Worm (Caenorhabditis elegans) whole organism, L1 larva: ENCODE measurements around the gene sid-3.

Source experiments
- C34B4.2 ChIP-seq: sonication (generic microtip); optimal IDR thresholded peaks from 2 replicates; lab custom pipeline; 2017; ENCODE audit warnings: mild to moderate bottlenecking, missing genetic modification characterization, missing compliant biosample characterization
- F16B12.6 ChIP-seq: fragments of 150-350 bp; optimal IDR thresholded peaks from 2 replicates; lab custom pipeline; 2014; ENCODE audit warnings: missing biosample characterization, missing genetic modification characterization
- aha-1 ChIP-seq: fragments of 150-350 bp; optimal IDR thresholded peaks from 2 replicates; lab custom pipeline; 2014; ENCODE audit warnings: missing biosample characterization, missing genetic modification characterization
- aly-2 ChIP-seq: fragments of 150-350 bp; optimal IDR thresholded peaks from 2 replicates; lab custom pipeline; 2014; ENCODE audit warnings: missing biosample characterization, missing genetic modification characterization
- ama-1 ChIP-seq: fragments of 150-350 bp; optimal IDR thresholded peaks from 2 replicates; lab custom pipeline; 2014
- ceh-8 ChIP-seq: fragments of 200-800 bp; sonication (Bioruptor generic); optimal IDR thresholded peaks from 2 replicates; lab custom pipeline; 2018; ENCODE audit warnings: mild to moderate bottlenecking, missing genetic modification characterization, moderate library complexity, missing compliant biosample characterization
- ceh-82 ChIP-seq, 3 experiments: fragments of 150-350 bp in 1 of 3; sonication (generic microtip) in 2 of 3; optimal IDR thresholded peaks; 2 replicates each; lab custom pipeline; 2014 to 2017; ENCODE audit warnings: missing biosample characterization in 3 of 3, missing genetic modification characterization in 3 of 3
- dpl-1 ChIP-seq, 3 experiments: fragments of 150-350 bp in 2 of 3; sonication (generic microtip) in 1 of 3; optimal IDR thresholded peaks; 2 replicates each; lab custom pipeline; 2014 to 2017; ENCODE audit warnings: missing biosample characterization in 3 of 3, missing genetic modification characterization in 3 of 3, missing genetic modification reagents in 3 of 3
- dsc-1 ChIP-seq: sonication (generic microtip); optimal IDR thresholded peaks from 2 replicates; lab custom pipeline; 2016; ENCODE audit warnings: mild to moderate bottlenecking, missing genetic modification characterization, missing compliant biosample characterization
- efl-1 ChIP-seq, 4 experiments: fragments of 150-350 bp; optimal IDR thresholded peaks in 3 of 4; peaks in 1 of 4; 1 replicate in 1 of 4; 2 replicates in 3 of 4; lab custom pipeline; 2014; ENCODE audit warnings: missing biosample characterization in 2 of 4, missing genetic modification characterization in 2 of 4, missing genetic modification reagents in 2 of 4
- efl-3 ChIP-seq: fragments of 200-800 bp; sonication (Bioruptor generic); optimal IDR thresholded peaks from 2 replicates; lab custom pipeline; 2018; ENCODE audit warnings: mild to moderate bottlenecking, missing genetic modification characterization, missing compliant biosample characterization
- egl-27 ChIP-seq, 2 experiments: fragments of 150-350 bp in 1 of 2; sonication (generic microtip); optimal IDR thresholded peaks; 3 replicates each; lab custom pipeline; 2017 to 2018; ENCODE audit warnings: missing biosample characterization in 2 of 2, missing genetic modification characterization in 2 of 2, missing genetic modification reagents in 2 of 2
- elt-2 ChIP-seq: sonication (generic microtip); optimal IDR thresholded peaks from 2 replicates; lab custom pipeline; 2016; ENCODE audit warnings: missing genetic modification characterization, mild to moderate bottlenecking, inconsistent platforms, missing compliant biosample characterization, missing genetic modification reagents
- fkh-8 ChIP-seq: sonication (generic microtip); optimal IDR thresholded peaks from 2 replicates; lab custom pipeline; 2016; ENCODE audit warnings: mild to moderate bottlenecking, missing genetic modification characterization, missing compliant biosample characterization
- grh-1 ChIP-seq: fragments of 200-800 bp; sonication (Bioruptor generic); IDR thresholded peaks from 2 replicates; pipeline ENCODE4 v1.3.6; 2022; ENCODE audit warnings: missing genetic modification reagents, missing genetic modification characterization, missing compliant biosample characterization
- irx-1 ChIP-seq: sonication (generic microtip); optimal IDR thresholded peaks from 2 replicates; lab custom pipeline; 2016; ENCODE audit warnings: missing genetic modification characterization, missing compliant biosample characterization
- isw-1 ChIP-seq: fragments of 200-800 bp; sonication (Bioruptor generic); IDR thresholded peaks from 2 replicates; pipeline ENCODE4 v1.3.6; 2022; ENCODE audit warnings: missing genetic modification characterization, missing compliant biosample characterization
- jun-1 ChIP-seq: fragments of 150-350 bp; optimal IDR thresholded peaks from 2 replicates; lab custom pipeline; 2014; ENCODE audit warnings: missing biosample characterization, missing genetic modification reagents, missing genetic modification characterization
- lin-14 ChIP-seq: fragments of 200-800 bp; sonication (Bioruptor generic); optimal IDR thresholded peaks from 2 replicates; lab custom pipeline; 2018; ENCODE audit warnings: mild to moderate bottlenecking, missing genetic modification characterization, moderate library complexity, missing compliant biosample characterization
- lin-15B ChIP-seq: fragments of 150-350 bp; sonication (generic microtip); optimal IDR thresholded peaks from 3 replicates; lab custom pipeline; 2014; ENCODE audit warnings: missing biosample characterization, missing genetic modification characterization
- lir-3 ChIP-seq: sonication (generic microtip); optimal IDR thresholded peaks from 2 replicates; lab custom pipeline; 2016; ENCODE audit warnings: mild to moderate bottlenecking, missing genetic modification characterization, moderate library complexity, missing compliant biosample characterization; ENCODE audit not compliant: poor library complexity
- lsy-2 ChIP-seq, 2 experiments: fragments of 150-350 bp; optimal IDR thresholded peaks; 2 replicates each; lab custom pipeline; 2014; ENCODE audit warnings: missing biosample characterization in 2 of 2, missing genetic modification characterization in 2 of 2
- mab-9 ChIP-seq: fragments of 200-800 bp; sonication (Bioruptor generic); IDR thresholded peaks from 2 replicates; pipeline ENCODE4 v1.3.6; 2022; ENCODE audit warnings: missing genetic modification reagents, missing genetic modification characterization, missing compliant biosample characterization
- nhr-12 ChIP-seq: sonication (generic microtip); optimal IDR thresholded peaks from 2 replicates; lab custom pipeline; 2017; ENCODE audit warnings: missing biosample characterization, missing genetic modification characterization
- nhr-20 ChIP-seq: sonication (generic microtip); optimal IDR thresholded peaks from 2 replicates; lab custom pipeline; 2016; ENCODE audit warnings: mild to moderate bottlenecking, missing genetic modification characterization, missing compliant biosample characterization
- nhr-28 ChIP-seq: fragments of 150-350 bp; optimal IDR thresholded peaks from 2 replicates; lab custom pipeline; 2014; ENCODE audit warnings: missing biosample characterization, missing genetic modification characterization
- nhr-71 ChIP-seq: sonication (generic microtip); optimal IDR thresholded peaks from 2 replicates; lab custom pipeline; 2016; ENCODE audit warnings: mild to moderate bottlenecking, missing genetic modification characterization, moderate library complexity, missing compliant biosample characterization
- nhr-76 ChIP-seq: sonication (generic microtip); optimal IDR thresholded peaks from 2 replicates; lab custom pipeline; 2017; ENCODE audit warnings: missing biosample characterization, missing genetic modification characterization
- nhr-77 ChIP-seq: fragments of 150-350 bp; optimal IDR thresholded peaks from 2 replicates; lab custom pipeline; 2014; ENCODE audit warnings: missing biosample characterization, missing genetic modification characterization
- nhr-90 ChIP-seq: sonication (generic microtip); optimal IDR thresholded peaks from 2 replicates; lab custom pipeline; 2016; ENCODE audit warnings: mild to moderate bottlenecking, missing genetic modification characterization, missing compliant biosample characterization; ENCODE audit not compliant: poor library complexity
- pax-3 ChIP-seq: fragments of 200-800 bp; sonication (Bioruptor generic); optimal IDR thresholded peaks from 2 replicates; lab custom pipeline; 2018; ENCODE audit warnings: mild to moderate bottlenecking, missing genetic modification characterization, moderate library complexity, missing compliant biosample characterization
- pqm-1 ChIP-seq: sonication (generic microtip); optimal IDR thresholded peaks from 3 replicates; lab custom pipeline; 2017; ENCODE audit warnings: missing biosample characterization, missing genetic modification characterization
- snpc-4 ChIP-seq: fragments of 150-350 bp; optimal IDR thresholded peaks from 2 replicates; lab custom pipeline; 2014; ENCODE audit warnings: missing biosample characterization, missing genetic modification characterization
- snu-23 ChIP-seq: sonication (generic microtip); optimal IDR thresholded peaks from 2 replicates; lab custom pipeline; 2016; ENCODE audit warnings: missing genetic modification characterization, missing compliant biosample characterization
- sox-4 ChIP-seq: sonication (generic microtip); optimal IDR thresholded peaks from 2 replicates; lab custom pipeline; 2016; ENCODE audit warnings: missing genetic modification characterization, missing compliant biosample characterization
- tlp-1 ChIP-seq: fragments of 150-350 bp; optimal IDR thresholded peaks from 2 replicates; lab custom pipeline; 2014; ENCODE audit warnings: missing biosample characterization, missing genetic modification characterization
- unc-130 ChIP-seq: fragments of 150-350 bp; optimal IDR thresholded peaks from 2 replicates; lab custom pipeline; 2017; ENCODE audit warnings: missing biosample characterization, missing genetic modification characterization, inconsistent platforms
- unc-30 ChIP-seq: sonication (generic microtip); optimal IDR thresholded peaks from 2 replicates; lab custom pipeline; 2017; ENCODE audit warnings: missing biosample characterization, missing genetic modification characterization
- unc-62 ChIP-seq: fragments of 150-350 bp; optimal IDR thresholded peaks from 2 replicates; lab custom pipeline; 2014; ENCODE audit warnings: missing biosample characterization, missing genetic modification reagents, missing genetic modification characterization
- unc-86 ChIP-seq: sonication (generic microtip); optimal IDR thresholded peaks from 2 replicates; lab custom pipeline; 2016; ENCODE audit warnings: missing genetic modification characterization, missing compliant biosample characterization
- zag-1 ChIP-seq: fragments of 150-350 bp; optimal IDR thresholded peaks from 2 replicates; lab custom pipeline; 2014; ENCODE audit warnings: missing biosample characterization, missing genetic modification characterization
- zip-4 ChIP-seq: fragments of 200-800 bp; sonication (Bioruptor generic); optimal IDR thresholded peaks from 2 replicates; lab custom pipeline; 2018; ENCODE audit warnings: mild to moderate bottlenecking, missing genetic modification characterization, moderate library complexity, missing compliant biosample characterization
- ztf-11 ChIP-seq, 2 experiments: sonication (generic microtip); optimal IDR thresholded peaks; 2 replicates each; lab custom pipeline; 2016 to 2017; ENCODE audit warnings: missing genetic modification characterization in 2 of 2, missing biosample characterization in 1 of 2, missing compliant biosample characterization in 1 of 2

Gene sid-3

ce11 chrX:17140447-17140846, 45.7 kb upstream of the sid-3 start:
- peak; percentile 34 for TF ChIP-seq pqm-1 (tag; lab: Kevin White, UChicago)
- peak; percentile 20 for TF ChIP-seq nhr-71 (tag; lab: Kevin White, UChicago)
- no peak for TF ChIP-seq egl-27 (tag; optimal IDR thresholded peaks at IDR 0.05; lab: Kevin White, UChicago)
- no peak for TF ChIP-seq fkh-8 (tag; lab: Kevin White, UChicago)
- peak; percentile 74 for TF ChIP-seq elt-2 (tag; lab: Kevin White, UChicago)
- no peak for TF ChIP-seq unc-30
- TF ChIP-seq tlp-1 (tag; lab: Kevin White, UChicago), result peak; percentile 20
- peak; percentile 3 for TF ChIP-seq nhr-90 (tag; lab: Kevin White, UChicago)
- TF ChIP-seq, all 84 proteins: peak for 5

- TF ChIP-seq aly-2 (tag; lab: Kevin White, UChicago) (no peak), nhr-28 (tag; lab: Kevin White, UChicago) (no peak), nhr-20 (tag; lab: Kevin White, UChicago) (no peak), elt-2 (tag; lab: Kevin White, UChicago) (peak; percentile 70), pax-3 (tag; lab: Kevin White, UChicago) (peak; percentile 72), mab-9 (GFP tag; lab: Robert Waterston, UW) (no peak), efl-1 (optimal IDR thresholded peaks at IDR 0.05; lab: Kevin White, UChicago) (no peak), efl-1 (GFP tag; optimal IDR thresholded peaks at IDR 0.05 in 1 of 2; lab: Kevin White, UChicago) (peak in 1 of 2 experiments; percentile 5), nhr-77 (tag; lab: Kevin White, UChicago) (no peak), jun-1 (tag; lab: Kevin White, UChicago) (peak; percentile 21), ceh-82 (tag; optimal IDR thresholded peaks at IDR 0.05; lab: Kevin White, UChicago) (no peak), unc-130 (no peak), irx-1 (tag; lab: Kevin White, UChicago) (no peak), nhr-71 (tag; lab: Kevin White, UChicago) (no peak)
- TF ChIP-seq, all 84 proteins: peak for 4
Measured at ce11 chrX:17146545-17146944, 39.6 kb upstream of the sid-3 start.

- TF ChIP-seq zag-1 (tag; lab: Kevin White, UChicago) (no peak), zip-4 (no peak), efl-1 (optimal IDR thresholded peaks at IDR 0.05; lab: Kevin White, UChicago) (no peak), efl-1 (GFP tag; optimal IDR thresholded peaks at IDR 0.05 in 1 of 2; lab: Kevin White, UChicago) (peak in 1 of 2 experiments; percentile 61), aha-1 (tag; lab: Kevin White, UChicago) (no peak), lin-14 (GFP tag; lab: Kevin White, UChicago) (peak; percentile 36)
Measured at ce11 chrX:17149877-17150490, 36.2 kb upstream of the sid-3 start, which contains the start of gene T23C6.4. Gene T23C6.4, minus strand, starts transcription at chrX:17149927.

- TF ChIP-seq lir-3 (tag; lab: Kevin White, UChicago) (peak; percentile 48), nhr-90 (tag; lab: Kevin White, UChicago) (peak; percentile 76), grh-1 (peak; percentile 39; the same call in 1 of the 2 replicates), snu-23 (GFP tag; lab: Kevin White, UChicago) (peak; percentile 88), dsc-1 (tag; lab: Kevin White, UChicago) (peak; percentile 70), tlp-1 (tag; lab: Kevin White, UChicago) (no peak), nhr-12 (tag; lab: Kevin White, UChicago) (no peak), F16B12.6 (tag; lab: Kevin White, UChicago) (peak; percentile 99), dpl-1 (GFP tag; optimal IDR thresholded peaks at IDR 0.05; lab: Kevin White, UChicago) (peak; percentile 61 to 72 (median 65)), unc-130 (peak; percentile 93), nhr-28 (tag; lab: Kevin White, UChicago) (no peak), C34B4.2 (tag; lab: Kevin White, UChicago) (no peak), nhr-20 (tag; lab: Kevin White, UChicago) (peak; percentile 86), sox-4 (no peak), unc-86 (peak; percentile 62), irx-1 (tag; lab: Kevin White, UChicago) (peak; percentile 40), ztf-11 (tag; optimal IDR thresholded peaks at IDR 0.05; lab: Kevin White, UChicago) (peak in 1 of 2 experiments; percentile 52), ama-1 (lab: Kevin White, UChicago) (no peak), unc-62 (GFP tag; lab: Kevin White, UChicago) (no peak), lin-15B (tag; lab: Kevin White, UChicago) (no peak), nhr-76 (tag; lab: Kevin White, UChicago) (no peak), lsy-2 (tag; optimal IDR thresholded peaks at IDR 0.05; lab: Kevin White, UChicago) (peak; percentile 76 to 78), ceh-8 (GFP tag; lab: Kevin White, UChicago) (peak; percentile 24), snpc-4 (tag; lab: Kevin White, UChicago) (peak; percentile 79), efl-3 (GFP tag; lab: Kevin White, UChicago) (no peak), isw-1 (GFP tag; lab: Robert Waterston, UW) (peak; percentile 49), pax-3 (tag; lab: Kevin White, UChicago) (no peak)
Measured at ce11 chrX:17151160-17151711, 34.9 kb upstream of the sid-3 start, which contains the start of gene mdt-1.2. Gene mdt-1.2, plus strand, starts transcription at chrX:17151522.
